Worm (Caenorhabditis elegans): ENCODE measurements around the gene fbxa-157.

Gene fbxa-157

ce11 chrV:17924095-17925000 lies 24.7 kb downstream of the fbxa-157 start, which contains the start of gene usp-50:
Gene usp-50, plus strand, starts transcription at chrV:17924916.
- TF ChIP-seq ztf-29 (GFP tag; IDR thresholded peaks at IDR 0.05): peak; percentile 53; the same call in 1 of the 2 replicates

ce11 chrV:17928128-17928527 lies 28.5 kb downstream of the fbxa-157 start:
- TF ChIP-seq ztf-23 (GFP tag; IDR thresholded peaks at IDR 0.05) (no peak), flt-1 (GFP tag; IDR thresholded peaks at IDR 0.05) (no peak)

ce11 chrV:17931795-17932194 lies 32.2 kb downstream of the fbxa-157 start:
- no peak for TF ChIP-seq ztf-23 (GFP tag; IDR thresholded peaks at IDR 0.05)
- TF ChIP-seq tab-1 (GFP tag; IDR thresholded peaks at IDR 0.05): no peak
- TF ChIP-seq flt-1 (GFP tag; IDR thresholded peaks at IDR 0.05): no peak
- no peak for TF ChIP-seq klf-2 (GFP tag; conservative IDR thresholded peaks at IDR 0.05)
- no peak for TF ChIP-seq ref-1 (GFP tag; conservative IDR thresholded peaks at IDR 0.05)
- TF ChIP-seq cog-1 (tag; optimal IDR thresholded peaks at IDR 0.05): no peak
- TF ChIP-seq T22C8.4 (GFP tag; IDR thresholded peaks at IDR 0.05): no peak
- no peak for TF ChIP-seq med-1 (GFP tag; optimal IDR thresholded peaks at IDR 0.05; ENCODE audit: insufficient read depth)

ce11 chrV:17935857-17936256 lies 36.3 kb downstream of the fbxa-157 start:
- TF ChIP-seq T22C8.4 (GFP tag; IDR thresholded peaks at IDR 0.05): no peak
- no peak for TF ChIP-seq ztf-29 (GFP tag; IDR thresholded peaks at IDR 0.05)

- TF ChIP-seq ztf-29 (GFP tag; IDR thresholded peaks at IDR 0.05) (no peak), flt-1 (GFP tag; IDR thresholded peaks at IDR 0.05) (no peak), T22C8.4 (GFP tag; IDR thresholded peaks at IDR 0.05) (no peak), tab-1 (GFP tag; IDR thresholded peaks at IDR 0.05) (no peak), med-1 (GFP tag; optimal IDR thresholded peaks at IDR 0.05; ENCODE audit: insufficient read depth) (no peak), klf-2 (GFP tag; conservative IDR thresholded peaks at IDR 0.05) (no peak), cog-1 (tag; optimal IDR thresholded peaks at IDR 0.05) (no peak), ref-1 (GFP tag; conservative IDR thresholded peaks at IDR 0.05) (no peak), ztf-23 (GFP tag; IDR thresholded peaks at IDR 0.05) (no peak)
These were observed 39.4 kb downstream of the fbxa-157 start for ce11 chrV:17938978-17939377.

ce11 chrV:17943877-17944472 lies 44.4 kb downstream of the fbxa-157 start:
- no peak for TF ChIP-seq T22C8.4 (GFP tag; IDR thresholded peaks at IDR 0.05)
- 0 out of 2 replicates have a peak, but pooled peaks have one; percentile 27 for TF ChIP-seq flt-1 (GFP tag; IDR thresholded peaks at IDR 0.05)
- TF ChIP-seq ztf-23 (GFP tag; IDR thresholded peaks at IDR 0.05): 0 out of 2 replicates have a peak, but pooled peaks have one; percentile 48
- no peak for TF ChIP-seq ztf-29 (GFP tag; IDR thresholded peaks at IDR 0.05)

- TF ChIP-seq flt-1 (GFP tag; IDR thresholded peaks at IDR 0.05) (0 out of 2 replicates have a peak, but pooled peaks have one; percentile 30), tab-1 (GFP tag; IDR thresholded peaks at IDR 0.05) (no peak)
These were observed 45.3 kb downstream of the fbxa-157 start for ce11 chrV:17944849-17945452.

- TF ChIP-seq ref-1 (GFP tag; conservative IDR thresholded peaks at IDR 0.05): no peak
- TF ChIP-seq ztf-29 (GFP tag; IDR thresholded peaks at IDR 0.05): no peak
- no peak for TF ChIP-seq cog-1 (tag; optimal IDR thresholded peaks at IDR 0.05)
- no peak for TF ChIP-seq ztf-23 (GFP tag; IDR thresholded peaks at IDR 0.05)
- TF ChIP-seq klf-2 (GFP tag; conservative IDR thresholded peaks at IDR 0.05): no peak
- no peak for TF ChIP-seq T22C8.4 (GFP tag; IDR thresholded peaks at IDR 0.05)
- TF ChIP-seq med-1 (GFP tag; optimal IDR thresholded peaks at IDR 0.05; ENCODE audit: insufficient read depth): no peak
- TF ChIP-seq tab-1 (GFP tag; IDR thresholded peaks at IDR 0.05): no peak
- TF ChIP-seq flt-1 (GFP tag; IDR thresholded peaks at IDR 0.05): no peak
These were observed 45.9 kb downstream of the fbxa-157 start for ce11 chrV:17945460-17945859.

- TF ChIP-seq ref-1 (GFP tag; conservative IDR thresholded peaks at IDR 0.05) (no peak), med-1 (GFP tag; optimal IDR thresholded peaks at IDR 0.05; ENCODE audit: insufficient read depth) (no peak), klf-2 (GFP tag; conservative IDR thresholded peaks at IDR 0.05) (no peak), T22C8.4 (GFP tag; IDR thresholded peaks at IDR 0.05) (no peak), ztf-23 (GFP tag; IDR thresholded peaks at IDR 0.05) (no peak), tab-1 (GFP tag; IDR thresholded peaks at IDR 0.05) (no peak), flt-1 (GFP tag; IDR thresholded peaks at IDR 0.05) (no peak), ztf-29 (GFP tag; IDR thresholded peaks at IDR 0.05) (no peak), cog-1 (tag; optimal IDR thresholded peaks at IDR 0.05) (no peak)
These were observed 47.7 kb downstream of the fbxa-157 start for ce11 chrV:17947266-17947665.

ce11 chrV:17948036-17948691 lies 48.6 kb downstream of the fbxa-157 start:
- TF ChIP-seq med-1 (GFP tag; optimal IDR thresholded peaks at IDR 0.05; ENCODE audit: insufficient read depth): no peak
- TF ChIP-seq ref-1 (GFP tag; conservative IDR thresholded peaks at IDR 0.05): no peak
- no peak for TF ChIP-seq ztf-29 (GFP tag; IDR thresholded peaks at IDR 0.05)
- no peak for TF ChIP-seq tab-1 (GFP tag; IDR thresholded peaks at IDR 0.05)
- TF ChIP-seq ztf-23 (GFP tag; IDR thresholded peaks at IDR 0.05): no peak
- no peak for TF ChIP-seq klf-2 (GFP tag; conservative IDR thresholded peaks at IDR 0.05)
- TF ChIP-seq flt-1 (GFP tag; IDR thresholded peaks at IDR 0.05): no peak
- no peak for TF ChIP-seq cog-1 (tag; optimal IDR thresholded peaks at IDR 0.05)
- TF ChIP-seq T22C8.4 (GFP tag; IDR thresholded peaks at IDR 0.05): no peak
